Worm (Caenorhabditis elegans): ENCODE measurements around the gene sor-3.

DNA sequence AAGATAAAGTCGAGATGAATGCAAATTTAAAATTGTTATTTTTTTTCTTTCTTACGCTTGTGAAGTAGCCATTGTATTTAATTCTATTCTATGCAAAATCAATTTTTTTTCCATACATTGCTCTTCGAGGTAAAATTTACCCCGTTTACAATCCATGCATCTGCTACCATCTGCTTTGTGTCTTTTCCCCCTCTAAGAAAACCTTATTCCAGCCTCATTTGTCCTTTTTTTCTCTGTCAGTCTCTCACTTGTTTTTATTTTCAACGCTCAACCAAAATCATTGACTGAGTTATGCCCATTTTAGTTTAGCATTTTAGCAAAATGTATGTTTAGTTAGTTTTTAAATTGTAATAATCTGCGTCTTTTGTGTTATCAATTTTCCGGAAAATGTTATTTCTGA lies 16.5 kb downstream of the sor-3 start:
- TF ChIP-seq mdl-1 (tag; optimal IDR thresholded peaks at IDR 0.05) (no peak), lsy-2 (tag; optimal IDR thresholded peaks at IDR 0.05) (no peak), lin-39 (tag; optimal IDR thresholded peaks at IDR 0.05) (no peak), snpc-4 (tag; optimal IDR thresholded peaks at IDR 0.05) (no peak), R02D3.7 (tag; optimal IDR thresholded peaks at IDR 0.05) (no peak), zag-1 (tag; optimal IDR thresholded peaks at IDR 0.05) (no peak), mbf-1 (tag; optimal IDR thresholded peaks at IDR 0.05) (no peak), unc-62 (GFP tag; optimal IDR thresholded peaks at IDR 0.05) (no peak), blmp-1 (tag; optimal IDR thresholded peaks at IDR 0.05; ENCODE audit: insufficient read depth) (no peak)
